Worm (Caenorhabditis elegans) whole organism, midembryonic: ENCODE results near the gene sec-6.
A peak's percentile ranks its signal among the peaks of the same experiment; 100 is the strongest.

ENCODE experiments used
- T22C8.4 ChIP-seq: fragments of 200-800 bp; sonication (Bioruptor generic); IDR thresholded peaks from 2 replicates; pipeline ENCODE4 v1.3.6; 2022; ENCODE audit warnings: missing genetic modification characterization, missing compliant biosample characterization
- cog-1 ChIP-seq: sonication (generic microtip); optimal IDR thresholded peaks from 2 replicates; lab custom pipeline; 2016; ENCODE audit warnings: missing genetic modification characterization, missing compliant biosample characterization
- flt-1 ChIP-seq: fragments of 200-800 bp; sonication (Bioruptor generic); IDR thresholded peaks from 2 replicates; pipeline ENCODE4 v1.3.6; 2022; ENCODE audit warnings: missing genetic modification characterization, missing compliant biosample characterization
- med-1 ChIP-seq: sonication (generic microtip); optimal IDR thresholded peaks from 2 replicates; lab custom pipeline; 2017; ENCODE audit warnings: missing genetic modification characterization, mild to moderate bottlenecking, missing compliant biosample characterization, antibody characterized with exemption, missing genetic modification reagents; ENCODE audit not compliant: insufficient read depth
- ref-1 ChIP-seq: fragments of 200-800 bp; sonication (Bioruptor generic); conservative IDR thresholded peaks from 2 replicates; pipeline ENCODE4 v1.3.6; 2022; ENCODE audit warnings: missing genetic modification reagents, missing genetic modification characterization, missing compliant biosample characterization
- ztf-29 ChIP-seq: fragments of 200-800 bp; sonication (Bioruptor generic); IDR thresholded peaks from 2 replicates; pipeline ENCODE4 v1.3.6; 2022; ENCODE audit warnings: missing genetic modification reagents, missing genetic modification characterization, missing compliant biosample characterization

DNA sequence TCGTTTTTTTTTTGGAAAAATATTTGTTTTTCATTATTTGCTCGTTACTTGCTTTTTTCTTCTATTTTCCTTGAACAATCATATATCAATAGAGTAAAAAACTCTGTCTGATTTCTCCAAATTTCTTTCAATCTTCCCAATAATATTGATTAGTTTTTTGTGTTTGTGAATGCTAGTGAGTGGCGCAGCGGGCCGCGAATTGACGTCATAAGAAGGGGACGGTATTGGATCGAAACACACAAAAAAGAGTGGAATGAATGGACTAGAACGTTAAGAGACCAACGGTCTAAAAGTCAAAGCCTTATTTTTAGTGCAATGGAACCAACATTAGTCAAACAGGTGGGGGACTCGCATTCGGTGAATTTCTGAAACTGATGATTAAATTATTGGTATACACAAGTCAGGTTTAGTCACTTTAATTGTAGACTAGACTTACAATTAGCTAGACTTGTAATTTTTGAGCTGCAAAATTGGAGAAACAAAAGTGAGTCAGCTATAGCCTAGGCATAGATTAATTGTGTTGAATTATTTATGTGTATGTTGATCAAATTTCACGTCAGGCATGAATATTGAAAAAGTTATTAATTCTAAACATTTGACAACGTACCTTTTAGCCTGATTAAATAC lies 27.6 kb upstream of the sec-6 start:
- TF ChIP-seq ztf-29, result no peak
- no peak for TF ChIP-seq flt-1
- 0 out of 2 replicates have a peak, but pooled peaks have one; percentile 46 for TF ChIP-seq T22C8.4 (GFP tag; lab: Robert Waterston, UW)
- TF ChIP-seq cog-1 (tag; lab: Kevin White, UChicago), result no peak
- no peak for TF ChIP-seq med-1 (GFP tag; lab: Kevin White, UChicago)
- no peak for TF ChIP-seq ref-1
